Worm (Caenorhabditis elegans): Measurements from ENCODE around the gene ZK897.10.

- TF ChIP-seq ceh-48 (tag; optimal IDR thresholded peaks at IDR 0.05) (no peak), tbx-2 (tag; optimal IDR thresholded peaks at IDR 0.05) (no peak), gmeb-2 (tag; optimal IDR thresholded peaks at IDR 0.05) (no peak), nfya-1 (tag; optimal IDR thresholded peaks at IDR 0.05) (no peak), ahr-1 (tag; optimal IDR thresholded peaks at IDR 0.05) (no peak), ref-2 (tag; optimal IDR thresholded peaks at IDR 0.05) (no peak), hlh-30 (tag; optimal IDR thresholded peaks at IDR 0.05; ENCODE audit: insufficient read depth) (no peak), sox-4 (tag; optimal IDR thresholded peaks at IDR 0.05) (no peak)
Observed at ce11 chrIV:12785988-12786387, 20.8 kb downstream of the ZK897.10 start.
